Worm (Caenorhabditis elegans) whole organism, L2 larva: Measurements from ENCODE around the gene Y73C8C.10.
A peak's percentile ranks its signal among the peaks of the same experiment; 100 is the strongest.

Source experiments
- F13H6.1 ChIP-seq: sonication (generic microtip); optimal IDR thresholded peaks from 2 replicates; lab custom pipeline; 2016; ENCODE audit warnings: missing genetic modification characterization, missing compliant biosample characterization
- R02D3.7 ChIP-seq: fragments of 150-350 bp; optimal IDR thresholded peaks from 2 replicates; lab custom pipeline; 2014; ENCODE audit warnings: missing biosample characterization, missing genetic modification characterization
- Y55F3AM.14 ChIP-seq: fragments of 200-800 bp; sonication (Bioruptor generic); optimal IDR thresholded peaks from 2 replicates; lab custom pipeline; 2018; ENCODE audit warnings: mild to moderate bottlenecking, missing genetic modification characterization, missing compliant biosample characterization
- ZK546.5 ChIP-seq: sonication (generic microtip); optimal IDR thresholded peaks from 2 replicates; lab custom pipeline; 2017; ENCODE audit warnings: missing biosample characterization, missing genetic modification characterization
- alr-1 ChIP-seq: fragments of 150-350 bp; optimal IDR thresholded peaks from 2 replicates; lab custom pipeline; 2014; ENCODE audit warnings: missing biosample characterization, missing genetic modification characterization
- aly-2 ChIP-seq: fragments of 150-350 bp; optimal IDR thresholded peaks from 2 replicates; lab custom pipeline; 2014; ENCODE audit warnings: missing biosample characterization, missing genetic modification characterization
- blmp-1 ChIP-seq: sonication (generic microtip); optimal IDR thresholded peaks from 2 replicates; lab custom pipeline; 2017; ENCODE audit warnings: missing genetic modification characterization, mild to moderate bottlenecking, missing compliant biosample characterization, antibody characterized with exemption, moderate library complexity; ENCODE audit not compliant: insufficient read depth
- ceh-16 ChIP-seq: fragments of 150-350 bp; optimal IDR thresholded peaks from 2 replicates; lab custom pipeline; 2014; ENCODE audit warnings: missing biosample characterization, missing genetic modification characterization
- ceh-82 ChIP-seq: fragments of 150-350 bp; optimal IDR thresholded peaks from 2 replicates; lab custom pipeline; 2014; ENCODE audit warnings: missing biosample characterization, missing genetic modification characterization
- dmd-4 ChIP-seq: sonication (generic microtip); optimal IDR thresholded peaks from 2 replicates; lab custom pipeline; 2017; ENCODE audit warnings: missing biosample characterization, missing genetic modification characterization
- elt-1 ChIP-seq: fragments of 150-350 bp; optimal IDR thresholded peaks from 2 replicates; lab custom pipeline; 2014; ENCODE audit warnings: missing biosample characterization, missing genetic modification characterization
- fos-1 ChIP-seq: fragments of 150-350 bp; optimal IDR thresholded peaks from 2 replicates; lab custom pipeline; 2014; ENCODE audit warnings: missing biosample characterization, missing genetic modification characterization
- lin-11 ChIP-seq: fragments of 150-350 bp; sonication (generic microtip); optimal IDR thresholded peaks from 2 replicates; lab custom pipeline; 2014; ENCODE audit warnings: missing biosample characterization, missing genetic modification characterization, inconsistent platforms, mixed read lengths
- lin-13 ChIP-seq: fragments of 150-350 bp; optimal IDR thresholded peaks from 2 replicates; lab custom pipeline; 2014; ENCODE audit warnings: missing biosample characterization, missing genetic modification reagents, missing genetic modification characterization
- lin-39 ChIP-seq: fragments of 150-350 bp; optimal IDR thresholded peaks from 2 replicates; lab custom pipeline; 2014; ENCODE audit warnings: missing biosample characterization, missing genetic modification reagents, missing genetic modification characterization
- lsy-2 ChIP-seq, 2 experiments: fragments of 150-350 bp in 1 of 2; sonication (generic microtip) in 1 of 2; optimal IDR thresholded peaks; 2 replicates each; lab custom pipeline; 2014 to 2017; ENCODE audit warnings: missing biosample characterization in 2 of 2, missing genetic modification characterization in 2 of 2
- mab-5 ChIP-seq: fragments of 150-350 bp; optimal IDR thresholded peaks from 2 replicates; lab custom pipeline; 2014; ENCODE audit warnings: missing biosample characterization, missing genetic modification characterization
- mbf-1 ChIP-seq: sonication (generic microtip); optimal IDR thresholded peaks from 2 replicates; lab custom pipeline; 2017; ENCODE audit warnings: missing biosample characterization, missing genetic modification characterization
- nhr-10 ChIP-seq: sonication (generic microtip); optimal IDR thresholded peaks from 2 replicates; lab custom pipeline; 2017; ENCODE audit warnings: missing biosample characterization, missing genetic modification characterization
- nhr-12 ChIP-seq: fragments of 150-350 bp; optimal IDR thresholded peaks from 2 replicates; lab custom pipeline; 2014; ENCODE audit warnings: missing biosample characterization, missing genetic modification characterization
- nhr-21 ChIP-seq: fragments of 150-350 bp; optimal IDR thresholded peaks from 2 replicates; lab custom pipeline; 2014; ENCODE audit warnings: missing biosample characterization, missing genetic modification characterization
- nhr-23 ChIP-seq: fragments of 150-350 bp; optimal IDR thresholded peaks from 2 replicates; lab custom pipeline; 2014; ENCODE audit warnings: missing biosample characterization, missing genetic modification reagents, missing genetic modification characterization
- nhr-25 ChIP-seq: fragments of 150-350 bp; sonication (generic microtip); optimal IDR thresholded peaks from 3 replicates; lab custom pipeline; 2014; ENCODE audit warnings: missing biosample characterization, missing genetic modification characterization
- nhr-77 ChIP-seq: fragments of 150-350 bp; optimal IDR thresholded peaks from 2 replicates; lab custom pipeline; 2014; ENCODE audit warnings: missing biosample characterization, missing genetic modification characterization
- sem-4 ChIP-seq: fragments of 150-350 bp; optimal IDR thresholded peaks from 2 replicates; lab custom pipeline; 2014; ENCODE audit warnings: missing biosample characterization, missing genetic modification reagents, missing genetic modification characterization
- skn-1 ChIP-seq: sonication (generic microtip); optimal IDR thresholded peaks from 2 replicates; lab custom pipeline; 2017; ENCODE audit warnings: missing biosample characterization, missing genetic modification characterization
- sma-3 ChIP-seq: sonication (generic microtip); optimal IDR thresholded peaks from 2 replicates; lab custom pipeline; 2016; ENCODE audit warnings: missing genetic modification reagents, missing genetic modification characterization, missing compliant biosample characterization
- unc-39 ChIP-seq: fragments of 150-350 bp; optimal IDR thresholded peaks from 2 replicates; lab custom pipeline; 2014; ENCODE audit warnings: missing biosample characterization, missing genetic modification characterization
- unc-55 ChIP-seq: fragments of 150-350 bp; sonication (generic microtip); optimal IDR thresholded peaks from 3 replicates; lab custom pipeline; 2014; ENCODE audit warnings: missing biosample characterization, missing genetic modification reagents, missing genetic modification characterization
- unc-62 ChIP-seq: fragments of 150-350 bp; optimal IDR thresholded peaks from 2 replicates; lab custom pipeline; 2014; ENCODE audit warnings: missing biosample characterization, missing genetic modification reagents, missing genetic modification characterization
- zag-1 ChIP-seq: fragments of 150-350 bp; optimal IDR thresholded peaks from 2 replicates; lab custom pipeline; 2014; ENCODE audit warnings: missing biosample characterization, missing genetic modification characterization
- ztf-1 ChIP-seq: fragments of 200-800 bp; sonication (Bioruptor generic); conservative IDR thresholded peaks from 2 replicates; pipeline ENCODE4 v1.3.6; 2022; ENCODE audit warnings: missing genetic modification characterization, missing compliant biosample characterization
- ztf-4 ChIP-seq: fragments of 150-350 bp; optimal IDR thresholded peaks from 2 replicates; lab custom pipeline; 2014; ENCODE audit warnings: missing biosample characterization, missing genetic modification characterization

Gene Y73C8C.10

ce11 chrV:3118167-3118566, 9.4 kb downstream of the Y73C8C.10 start, which contains the start of gene clec-210:
Gene clec-210 (plus strand): TSS chrV:3118377.
- TF ChIP-seq fos-1 (tag; lab: Kevin White, UChicago) (peak; percentile 28), F13H6.1 (tag; lab: Kevin White, UChicago) (no peak)

DNA sequence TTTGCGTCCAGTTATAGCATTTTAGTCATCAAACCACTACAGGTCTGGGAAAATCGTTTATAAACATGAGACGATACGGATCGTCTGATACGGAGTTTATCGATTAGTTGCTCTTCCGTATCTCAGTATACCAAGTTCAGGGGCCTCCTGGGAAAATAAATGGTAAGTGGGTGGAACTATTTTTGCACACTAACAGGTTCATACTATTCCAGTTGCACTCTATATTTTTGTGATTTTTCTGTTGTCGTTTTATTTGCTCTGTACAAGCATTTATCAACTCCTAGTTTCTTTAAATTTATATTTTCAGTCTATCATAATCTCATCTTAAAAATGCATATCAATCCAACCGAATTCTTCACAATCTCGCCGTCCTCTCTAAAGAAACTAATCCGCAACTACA, 12.6 kb downstream of the Y73C8C.10 start, which contains the start of gene Y73C8C.3:
Gene Y73C8C.3 (plus strand): TSS at position 301 of the 400 bp plus-strand sequence.
- no peak for TF ChIP-seq unc-55
- no peak for TF ChIP-seq nhr-23 (tag; lab: Kevin White, UChicago)
- TF ChIP-seq ztf-1 (GFP tag; lab: Robert Waterston, UW): no peak

DNA sequence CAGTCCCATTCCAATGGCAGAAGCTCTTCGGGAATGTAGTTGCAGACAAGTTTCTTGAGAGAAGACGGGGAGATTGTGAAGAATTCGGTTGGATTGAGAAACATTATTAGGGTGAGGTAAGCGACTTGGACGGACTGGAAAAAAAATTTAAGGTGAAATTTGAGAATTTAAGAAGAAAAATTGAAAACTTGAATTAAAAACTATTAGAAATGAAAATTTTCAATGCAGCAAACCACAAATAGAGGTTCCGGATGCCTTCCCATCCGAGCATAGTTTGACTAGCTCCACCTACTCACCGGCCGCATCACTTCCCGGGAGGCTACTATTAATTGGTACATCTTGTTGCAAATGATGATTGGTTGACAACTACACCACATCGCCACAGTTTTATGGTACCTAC, 13.8 kb downstream of the Y73C8C.10 start, which contains the start of gene Y73C8C.8:
Gene Y73C8C.8 (minus strand): TSS at position 101 of the 400 bp plus-strand sequence.
- no peak for TF ChIP-seq zag-1 (tag; lab: Kevin White, UChicago)

- peak; percentile 22 for TF ChIP-seq fos-1 (tag; lab: Kevin White, UChicago)
- no peak for TF ChIP-seq ztf-4 (tag; lab: Kevin White, UChicago)
Observed at ce11 chrV:3112198-3112597, 15.4 kb downstream of the Y73C8C.10 start.

DNA sequence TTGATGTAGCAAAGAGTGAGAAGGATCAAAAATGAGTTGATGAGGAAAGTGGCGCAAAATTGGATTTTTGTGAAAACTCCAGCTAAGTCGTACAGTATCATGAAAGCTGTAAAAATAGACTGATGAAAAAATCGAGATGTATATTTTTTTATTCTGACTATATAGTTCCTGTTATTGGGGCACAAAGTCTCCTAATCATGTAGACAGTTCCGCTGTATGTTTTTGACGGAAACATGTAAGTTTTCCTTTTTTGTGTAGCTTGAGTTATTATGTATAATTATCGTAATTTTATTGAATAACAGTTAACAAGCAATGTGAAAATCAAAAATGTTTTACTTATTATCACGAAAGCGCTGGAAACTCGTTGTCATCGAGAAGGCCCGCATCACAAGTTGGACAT, 20.1 kb downstream of the Y73C8C.10 start, which contains the start of gene str-68:
Gene str-68 (minus strand): TSS at position 101 of the 400 bp plus-strand sequence.
- TF ChIP-seq sma-3 (GFP tag; lab: Kevin White, UChicago): no peak
- TF ChIP-seq ztf-1 (GFP tag; lab: Robert Waterston, UW): no peak
- no peak for TF ChIP-seq lin-11
- no peak for TF ChIP-seq unc-62 (GFP tag; lab: Kevin White, UChicago)
- TF ChIP-seq nhr-12 (tag; lab: Kevin White, UChicago): no peak
- TF ChIP-seq zag-1 (tag; lab: Kevin White, UChicago): no peak
- TF ChIP-seq ceh-16 (tag; lab: Kevin White, UChicago): no peak
- TF ChIP-seq ceh-82 (tag; lab: Kevin White, UChicago): no peak
- no peak for TF ChIP-seq nhr-21 (tag; lab: Kevin White, UChicago)
- no peak for TF ChIP-seq nhr-77 (tag; lab: Kevin White, UChicago)
- TF ChIP-seq alr-1 (tag; lab: Kevin White, UChicago): no peak
- TF ChIP-seq lin-39: no peak
- TF ChIP-seq unc-39 (tag; lab: Kevin White, UChicago): no peak
- no peak for TF ChIP-seq lin-13 (GFP tag; lab: Kevin White, UChicago)
- no peak for TF ChIP-seq ZK546.5
- no peak for TF ChIP-seq aly-2 (tag; lab: Kevin White, UChicago)
- no peak for TF ChIP-seq mbf-1 (tag; lab: Kevin White, UChicago)
- no peak for TF ChIP-seq sem-4 (tag; lab: Kevin White, UChicago)
- no peak for TF ChIP-seq blmp-1 (tag; lab: Kevin White, UChicago)
- TF ChIP-seq nhr-10 (tag; lab: Kevin White, UChicago): no peak

- TF ChIP-seq elt-1 (tag; lab: Kevin White, UChicago): no peak
- TF ChIP-seq skn-1 (tag; lab: Kevin White, UChicago): no peak
- TF ChIP-seq ceh-16 (tag; lab: Kevin White, UChicago): no peak
- TF ChIP-seq blmp-1 (tag; lab: Kevin White, UChicago): no peak
- no peak for TF ChIP-seq alr-1 (tag; lab: Kevin White, UChicago)
Observed at ce11 chrV:3106785-3107184, 20.8 kb downstream of the Y73C8C.10 start.

DNA sequence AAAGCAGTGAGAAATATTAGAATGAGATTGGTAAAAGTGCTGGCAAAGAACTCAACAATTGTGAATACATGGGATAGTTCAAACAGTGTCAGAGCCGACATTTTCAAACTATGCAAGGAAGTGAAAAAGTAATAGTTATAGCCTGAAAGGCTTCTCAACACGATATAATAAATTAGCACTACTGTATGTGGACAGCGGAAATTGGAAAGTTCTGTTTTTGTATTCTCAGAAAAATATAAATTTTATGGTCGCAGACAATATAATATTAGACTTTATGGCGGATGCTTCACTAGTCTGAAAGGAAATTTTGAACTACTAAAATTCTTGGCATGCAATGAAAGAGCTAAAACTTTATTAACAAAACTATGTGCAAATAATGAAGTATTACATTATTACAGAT, 21.8 kb downstream of the Y73C8C.10 start, which contains the start of gene str-69:
Gene str-69 (minus strand): TSS at position 101 of the 400 bp plus-strand sequence.
- TF ChIP-seq ceh-82 (tag; lab: Kevin White, UChicago): no peak
- no peak for TF ChIP-seq ceh-16 (tag; lab: Kevin White, UChicago)
- TF ChIP-seq lin-11: no peak

DNA sequence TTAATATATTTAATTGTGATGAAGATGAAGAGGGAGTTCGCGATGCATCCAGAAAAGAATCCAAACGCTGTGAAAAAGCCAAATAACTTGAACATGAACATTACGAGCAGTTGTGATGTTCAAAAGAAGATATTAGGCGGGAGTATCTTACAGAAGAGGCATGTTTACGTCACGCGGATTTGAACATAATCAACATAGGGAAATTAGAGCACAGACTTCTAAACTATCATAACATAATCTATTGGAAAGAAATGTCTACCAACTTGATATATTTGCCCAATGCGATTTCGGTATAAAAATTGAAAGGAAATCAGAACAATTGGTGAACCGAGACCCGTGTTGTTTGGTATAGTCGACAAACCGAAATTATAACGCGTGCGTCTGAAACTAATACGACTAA, 23.4 kb downstream of the Y73C8C.10 start, which contains the start of gene str-66:
Gene str-66 (minus strand): TSS at position 101 of the 400 bp plus-strand sequence.
- TF ChIP-seq R02D3.7 (tag; lab: Kevin White, UChicago) (no peak), lin-39 (no peak), F13H6.1 (tag; lab: Kevin White, UChicago) (no peak), dmd-4 (no peak), ZK546.5 (no peak), ceh-82 (tag; lab: Kevin White, UChicago) (no peak), mab-5 (tag; lab: Kevin White, UChicago) (no peak), Y55F3AM.14 (no peak), nhr-25 (no peak), ztf-4 (tag; lab: Kevin White, UChicago) (no peak), skn-1 (tag; lab: Kevin White, UChicago) (no peak), ztf-1 (GFP tag; lab: Robert Waterston, UW) (no peak), nhr-21 (tag; lab: Kevin White, UChicago) (no peak), ceh-16 (tag; lab: Kevin White, UChicago) (no peak), aly-2 (tag; lab: Kevin White, UChicago) (no peak), lsy-2 (tag; optimal IDR thresholded peaks at IDR 0.05; lab: Kevin White, UChicago) (no peak), unc-62 (GFP tag; lab: Kevin White, UChicago) (no peak)
